Worm (Caenorhabditis elegans): Measurements from ENCODE around the gene C42D4.13.

C42D4.13 gene

DNA sequence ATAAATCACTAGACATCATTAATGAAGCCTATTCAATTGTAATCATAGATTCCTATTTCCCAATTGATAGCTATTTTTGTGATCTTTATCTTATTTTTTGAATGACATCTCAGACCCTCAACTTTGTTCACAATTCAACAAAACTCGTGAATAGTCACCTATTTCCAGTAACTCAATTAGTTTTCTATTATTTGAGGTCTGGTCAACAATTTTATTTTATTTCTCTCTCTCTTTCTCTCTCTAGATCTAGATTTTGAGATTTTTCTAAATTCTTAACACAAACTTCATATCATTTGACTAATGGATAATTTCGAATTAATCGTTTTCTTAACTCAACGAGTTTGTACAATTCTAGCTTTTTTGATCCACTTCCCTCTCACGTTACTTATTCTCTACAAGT lies 14.4 kb downstream of the C42D4.13 start, which contains the start of gene str-1:
TSS of gene str-1 (plus strand) at position 301 of the 400 bp plus-strand sequence.
- no peak for TF ChIP-seq klf-2 (GFP tag; conservative IDR thresholded peaks at IDR 0.05)
- TF ChIP-seq ref-1 (GFP tag; conservative IDR thresholded peaks at IDR 0.05) = no peak
- TF ChIP-seq T22C8.4 (GFP tag; IDR thresholded peaks at IDR 0.05) = no peak
- no peak for TF ChIP-seq ztf-29 (GFP tag; IDR thresholded peaks at IDR 0.05)
- TF ChIP-seq ztf-23 (GFP tag; IDR thresholded peaks at IDR 0.05) = no peak
- TF ChIP-seq tab-1 (GFP tag; IDR thresholded peaks at IDR 0.05) = no peak
- no peak for TF ChIP-seq med-1 (GFP tag; optimal IDR thresholded peaks at IDR 0.05; ENCODE audit: insufficient read depth)
- no peak for TF ChIP-seq flt-1 (GFP tag; IDR thresholded peaks at IDR 0.05)

DNA sequence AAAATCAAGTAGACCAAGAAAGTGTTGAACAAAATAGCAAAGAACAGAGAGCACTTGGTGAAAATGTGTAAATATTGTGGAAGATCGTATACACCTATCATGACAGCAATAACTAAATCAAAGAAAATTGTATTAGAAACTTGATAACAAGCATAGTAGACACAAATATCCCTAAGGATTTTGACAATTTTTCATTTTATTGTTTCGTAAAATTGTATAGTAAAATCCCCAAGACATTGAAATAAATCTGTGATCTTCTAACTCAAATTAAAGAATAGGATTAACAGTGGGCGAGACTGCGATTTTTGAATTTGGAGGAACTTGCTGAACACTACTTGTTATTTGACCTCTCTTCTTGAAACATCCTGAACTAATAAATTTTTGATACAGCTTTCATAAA lies 16.7 kb downstream of the C42D4.13 start, which contains the start of gene str-220:
TSS of gene str-220 (minus strand) at position 101 of the 400 bp plus-strand sequence.
- TF ChIP-seq med-1 (GFP tag; optimal IDR thresholded peaks at IDR 0.05; ENCODE audit: insufficient read depth) (no peak), ztf-23 (GFP tag; IDR thresholded peaks at IDR 0.05) (no peak), cog-1 (tag; optimal IDR thresholded peaks at IDR 0.05) (no peak), tab-1 (GFP tag; IDR thresholded peaks at IDR 0.05) (no peak), ztf-29 (GFP tag; IDR thresholded peaks at IDR 0.05) (no peak), ref-1 (GFP tag; conservative IDR thresholded peaks at IDR 0.05) (no peak), T22C8.4 (GFP tag; IDR thresholded peaks at IDR 0.05) (no peak), flt-1 (GFP tag; IDR thresholded peaks at IDR 0.05) (no peak), klf-2 (GFP tag; conservative IDR thresholded peaks at IDR 0.05) (no peak)

DNA sequence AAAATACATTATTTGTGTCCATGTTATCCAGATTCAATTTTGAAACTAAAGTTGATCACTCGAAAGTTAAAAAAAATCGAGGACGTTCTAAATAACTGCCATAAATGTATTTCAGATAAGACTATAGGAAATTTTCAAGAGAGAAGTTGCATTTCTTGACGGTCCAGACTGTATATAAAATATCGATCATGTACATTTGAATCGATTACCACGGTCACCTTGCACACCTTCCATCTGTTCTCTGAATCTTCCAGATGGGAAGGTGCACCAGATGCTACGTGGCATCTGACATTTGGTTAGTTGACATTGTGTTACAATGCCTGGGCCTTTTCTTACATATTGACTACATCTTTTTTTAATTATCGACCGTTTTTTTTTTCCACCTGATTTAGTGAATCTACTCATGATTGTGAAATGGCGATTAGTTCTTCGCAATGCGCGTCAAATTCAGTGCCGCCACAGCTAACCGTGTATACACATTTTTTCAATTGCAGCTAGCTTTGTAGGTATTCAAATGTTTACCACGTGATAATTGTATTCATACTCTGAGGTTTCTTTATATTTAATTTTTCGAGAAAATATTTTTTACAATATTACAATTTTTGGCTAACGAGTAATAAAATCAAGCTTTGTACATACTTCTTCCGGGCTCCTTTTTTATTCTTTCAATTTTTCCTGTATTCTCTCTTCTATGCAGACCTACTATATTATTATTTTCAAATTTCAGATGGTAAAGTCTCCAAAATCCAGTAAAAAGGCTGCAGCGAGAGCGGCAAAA lies 19.8 kb downstream of the C42D4.13 start, which contains the start of gene skr-16:
TSS of gene skr-16 (plus strand) at position 728 of the 778 bp plus-strand sequence.
- no peak for TF ChIP-seq ztf-23 (GFP tag; IDR thresholded peaks at IDR 0.05)

ce11 chrIV:7166553-7166952 lies 21.4 kb downstream of the C42D4.13 start, which contains the start of gene C42D4.18:
C42D4.18 (plus strand) TSS chrIV:7166783.
- no peak for TF ChIP-seq cog-1 (tag; optimal IDR thresholded peaks at IDR 0.05)
- no peak for TF ChIP-seq T22C8.4 (GFP tag; IDR thresholded peaks at IDR 0.05)
- TF ChIP-seq ztf-29 (GFP tag; IDR thresholded peaks at IDR 0.05) = no peak
- no peak for TF ChIP-seq tab-1 (GFP tag; IDR thresholded peaks at IDR 0.05)
- no peak for TF ChIP-seq med-1 (GFP tag; optimal IDR thresholded peaks at IDR 0.05; ENCODE audit: insufficient read depth)
- TF ChIP-seq ref-1 (GFP tag; conservative IDR thresholded peaks at IDR 0.05) = no peak
- TF ChIP-seq ztf-23 (GFP tag; IDR thresholded peaks at IDR 0.05) = no peak
- no peak for TF ChIP-seq klf-2 (GFP tag; conservative IDR thresholded peaks at IDR 0.05)

DNA sequence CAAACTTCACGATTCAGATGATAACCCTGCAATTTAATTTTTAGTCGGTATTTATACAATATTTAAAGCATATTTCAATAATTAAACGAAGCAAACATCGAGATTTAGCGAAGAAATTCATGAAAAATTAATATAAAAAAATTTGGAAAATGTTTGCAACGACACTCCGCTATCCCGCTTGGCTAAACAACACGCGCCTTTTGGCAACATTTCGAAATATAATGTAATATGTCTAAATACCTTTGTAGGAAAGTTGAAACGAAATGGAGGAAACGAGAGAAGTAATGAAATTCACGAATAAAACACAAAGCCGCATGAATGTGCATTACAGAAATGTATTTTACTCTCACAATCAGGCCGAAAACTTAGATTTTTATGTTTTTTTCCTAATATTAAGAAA lies 22.2 kb downstream of the C42D4.13 start, which contains the start of gene rpc-1:
TSS of gene rpc-1 (minus strand) at position 26 of the 400 bp plus-strand sequence.
- TF ChIP-seq med-1 (GFP tag; optimal IDR thresholded peaks at IDR 0.05; ENCODE audit: insufficient read depth) = no peak
- no peak for TF ChIP-seq tab-1 (GFP tag; IDR thresholded peaks at IDR 0.05)
- TF ChIP-seq flt-1 (GFP tag; IDR thresholded peaks at IDR 0.05) = no peak
- TF ChIP-seq ztf-29 (GFP tag; IDR thresholded peaks at IDR 0.05) = no peak
- no peak for TF ChIP-seq ref-1 (GFP tag; conservative IDR thresholded peaks at IDR 0.05)
- no peak for TF ChIP-seq klf-2 (GFP tag; conservative IDR thresholded peaks at IDR 0.05)

DNA sequence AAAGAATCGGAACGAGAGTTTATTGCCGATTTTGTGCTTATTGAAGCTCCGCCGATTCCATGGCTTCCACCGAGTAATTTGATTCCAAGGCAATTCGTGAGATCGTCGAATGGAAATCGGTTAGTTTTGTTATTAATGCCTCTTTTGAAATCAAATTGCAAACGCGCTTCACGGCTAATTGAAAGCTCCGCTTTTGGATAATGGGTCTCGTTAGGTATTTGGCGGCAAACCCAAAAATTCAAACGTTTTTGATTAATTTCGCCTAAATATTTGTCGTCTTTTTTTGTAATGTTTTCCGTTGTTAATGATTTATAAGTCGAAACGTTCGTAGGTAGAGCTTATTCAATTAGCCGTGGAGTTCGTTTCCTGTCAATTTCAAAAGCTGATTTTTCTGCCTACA lies 28.3 kb downstream of the C42D4.13 start:
- no peak for TF ChIP-seq ztf-29 (GFP tag; IDR thresholded peaks at IDR 0.05)
- no peak for TF ChIP-seq med-1 (GFP tag; optimal IDR thresholded peaks at IDR 0.05; ENCODE audit: insufficient read depth)
- TF ChIP-seq cog-1 (tag; optimal IDR thresholded peaks at IDR 0.05) = no peak
- no peak for TF ChIP-seq ztf-23 (GFP tag; IDR thresholded peaks at IDR 0.05)
- TF ChIP-seq T22C8.4 (GFP tag; IDR thresholded peaks at IDR 0.05) = no peak
- TF ChIP-seq tab-1 (GFP tag; IDR thresholded peaks at IDR 0.05) = no peak

ce11 chrIV:7158161-7158560 lies 29.8 kb downstream of the C42D4.13 start:
- TF ChIP-seq flt-1 (GFP tag; IDR thresholded peaks at IDR 0.05) (no peak), tab-1 (GFP tag; IDR thresholded peaks at IDR 0.05) (no peak), ztf-29 (GFP tag; IDR thresholded peaks at IDR 0.05) (no peak), ztf-23 (GFP tag; IDR thresholded peaks at IDR 0.05) (no peak), klf-2 (GFP tag; conservative IDR thresholded peaks at IDR 0.05) (no peak), cog-1 (tag; optimal IDR thresholded peaks at IDR 0.05) (no peak), med-1 (GFP tag; optimal IDR thresholded peaks at IDR 0.05; ENCODE audit: insufficient read depth) (no peak), ref-1 (GFP tag; conservative IDR thresholded peaks at IDR 0.05) (no peak), T22C8.4 (GFP tag; IDR thresholded peaks at IDR 0.05) (no peak)

DNA sequence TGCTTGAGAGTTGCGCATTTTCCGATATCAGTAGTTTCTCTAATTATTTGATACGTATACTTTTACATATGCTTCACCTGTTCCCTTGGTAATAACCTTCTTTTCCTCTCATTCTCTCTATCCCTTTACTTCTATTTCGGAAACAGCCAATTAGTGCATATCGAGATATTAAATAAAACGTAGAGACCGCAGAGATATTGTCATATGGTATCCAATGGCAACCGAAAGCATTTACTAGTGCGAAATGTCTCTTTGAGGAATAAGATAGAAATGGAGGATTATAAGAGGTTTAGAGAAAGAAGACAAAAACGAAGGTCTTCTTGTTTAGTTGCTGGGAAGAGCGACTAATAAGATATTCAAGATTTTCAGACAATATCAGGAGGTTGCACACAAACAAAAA lies 31.6 kb downstream of the C42D4.13 start, which contains the start of gene maph-9:
TSS of gene maph-9 (plus strand) at position 273 of the 400 bp plus-strand sequence.
- TF ChIP-seq T22C8.4 (GFP tag; IDR thresholded peaks at IDR 0.05) (no peak), klf-2 (GFP tag; conservative IDR thresholded peaks at IDR 0.05) (no peak), ref-1 (GFP tag; conservative IDR thresholded peaks at IDR 0.05) (no peak), ztf-29 (GFP tag; IDR thresholded peaks at IDR 0.05) (no peak), cog-1 (tag; optimal IDR thresholded peaks at IDR 0.05) (no peak), flt-1 (GFP tag; IDR thresholded peaks at IDR 0.05) (no peak), tab-1 (GFP tag; IDR thresholded peaks at IDR 0.05) (no peak), ztf-23 (GFP tag; IDR thresholded peaks at IDR 0.05) (no peak), med-1 (GFP tag; optimal IDR thresholded peaks at IDR 0.05; ENCODE audit: insufficient read depth) (no peak)

DNA sequence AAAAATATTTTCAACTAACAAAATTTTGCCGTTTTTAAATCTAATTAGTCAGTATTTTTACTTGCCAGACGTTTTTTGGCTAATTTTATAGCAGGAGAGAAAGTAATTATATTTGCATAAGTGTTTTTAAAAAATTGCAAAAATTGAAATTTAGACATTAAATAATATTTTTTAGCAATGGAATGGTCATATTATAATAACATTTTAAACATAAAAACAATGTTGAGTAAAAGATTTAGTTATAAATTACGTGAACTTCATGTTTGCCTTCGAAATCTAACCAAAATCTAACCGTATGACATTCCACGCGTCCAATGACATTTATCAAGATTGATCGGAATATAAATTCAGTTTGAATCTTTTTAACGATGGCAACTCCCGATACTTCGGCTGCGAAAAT lies 33.6 kb downstream of the C42D4.13 start, which contains the start of gene C34D4.2:
TSS of gene C34D4.2 (plus strand) at position 301 of the 400 bp plus-strand sequence.
- no peak for TF ChIP-seq ztf-23 (GFP tag; IDR thresholded peaks at IDR 0.05)
- TF ChIP-seq ztf-29 (GFP tag; IDR thresholded peaks at IDR 0.05) = no peak
- no peak for TF ChIP-seq med-1 (GFP tag; optimal IDR thresholded peaks at IDR 0.05; ENCODE audit: insufficient read depth)
- TF ChIP-seq tab-1 (GFP tag; IDR thresholded peaks at IDR 0.05) = no peak
- no peak for TF ChIP-seq T22C8.4 (GFP tag; IDR thresholded peaks at IDR 0.05)
- no peak for TF ChIP-seq ref-1 (GFP tag; conservative IDR thresholded peaks at IDR 0.05)
- no peak for TF ChIP-seq flt-1 (GFP tag; IDR thresholded peaks at IDR 0.05)
- TF ChIP-seq cog-1 (tag; optimal IDR thresholded peaks at IDR 0.05) = no peak
- no peak for TF ChIP-seq klf-2 (GFP tag; conservative IDR thresholded peaks at IDR 0.05)
